Worm (Caenorhabditis elegans) whole organism, early embryonic: Measurements from ENCODE around the gene C30F2.2.

Experiments
- B0310.2 ChIP-seq: sonication (generic microtip); optimal IDR thresholded peaks from 2 replicates; lab custom pipeline; 2016; ENCODE audit warnings: mild to moderate bottlenecking, missing genetic modification characterization, missing compliant biosample characterization
- F13C5.2 ChIP-seq: sonication (generic microtip); optimal IDR thresholded peaks from 2 replicates; lab custom pipeline; 2017; ENCODE audit warnings: mild to moderate bottlenecking, missing genetic modification characterization, inconsistent platforms, missing compliant biosample characterization
- aly-1 ChIP-seq: sonication (generic microtip); optimal IDR thresholded peaks from 2 replicates; lab custom pipeline; 2016; ENCODE audit warnings: missing genetic modification characterization, missing compliant biosample characterization
- ama-1 ChIP-seq: fragments of 150-350 bp; optimal IDR thresholded peaks from 2 replicates; lab custom pipeline; 2014
- ceh-36 ChIP-seq: sonication (generic microtip); optimal IDR thresholded peaks from 2 replicates; lab custom pipeline; 2016; ENCODE audit warnings: missing genetic modification characterization, inconsistent platforms, missing compliant biosample characterization
- ets-7 ChIP-seq: sonication (generic microtip); optimal IDR thresholded peaks from 2 replicates; lab custom pipeline; 2016; ENCODE audit warnings: missing genotype, missing genetic modification characterization, missing compliant biosample characterization
- flt-1 ChIP-seq: fragments of 200-800 bp; sonication (Bioruptor generic); IDR thresholded peaks from 2 replicates; pipeline ENCODE4 v1.3.6; 2022; ENCODE audit warnings: missing genetic modification characterization, missing compliant biosample characterization
- hmbx-1 ChIP-seq: sonication (generic microtip); optimal IDR thresholded peaks from 2 replicates; lab custom pipeline; 2016; ENCODE audit warnings: mild to moderate bottlenecking, missing genetic modification characterization, missing compliant biosample characterization
- hmg-4 ChIP-seq: fragments of 200-800 bp; sonication (Bioruptor generic); optimal IDR thresholded peaks from 2 replicates; lab custom pipeline; 2018; ENCODE audit warnings: mild to moderate bottlenecking, missing genetic modification characterization, missing compliant biosample characterization
- hnd-1 ChIP-seq: sonication (generic microtip); optimal IDR thresholded peaks from 2 replicates; lab custom pipeline; 2016; ENCODE audit warnings: missing genetic modification characterization, missing compliant biosample characterization
- scrt-1 ChIP-seq: fragments of 200-800 bp; sonication (Bioruptor generic); IDR thresholded peaks from 2 replicates; pipeline ENCODE4 v1.3.6; 2022; ENCODE audit warnings: missing genetic modification characterization, missing compliant biosample characterization
- tbx-37 ChIP-seq: fragments of 200-800 bp; sonication (Bioruptor generic); conservative IDR thresholded peaks from 2 replicates; pipeline ENCODE4 v1.3.6; 2022; ENCODE audit warnings: missing genetic modification reagents, missing genetic modification characterization, missing compliant biosample characterization

DNA sequence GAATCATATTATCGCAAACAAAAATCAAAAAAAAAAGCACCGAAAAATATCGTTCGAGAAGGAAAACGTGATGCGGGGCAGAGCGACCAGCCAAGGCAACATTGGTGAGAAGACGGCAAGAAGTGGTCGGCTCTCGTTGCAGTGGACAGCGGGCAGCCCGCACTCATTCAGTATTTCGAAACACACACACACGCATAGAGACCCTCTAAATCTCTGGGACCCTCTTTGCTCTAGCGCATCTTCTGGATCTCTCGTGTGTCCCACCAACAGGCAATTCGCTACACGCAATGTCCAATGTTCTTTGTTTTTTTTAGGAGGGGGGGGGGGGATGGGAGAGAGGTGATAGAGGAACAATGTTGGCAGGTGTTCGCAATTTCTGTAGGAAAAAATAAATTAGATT is 48.8 kb upstream of the C30F2.2 start:
- TF ChIP-seq ama-1 (lab: Kevin White, UChicago) (no peak), hmg-4 (GFP tag; lab: Kevin White, UChicago) (peak; percentile 49), hmbx-1 (tag; lab: Kevin White, UChicago) (no peak), tbx-37 (GFP tag; lab: Robert Waterston, UW) (peak; percentile 26; the same call in 1 of the 2 replicates), F13C5.2 (tag; lab: Kevin White, UChicago) (peak; percentile 42), aly-1 (tag; lab: Kevin White, UChicago) (no peak), ets-7 (tag; lab: Kevin White, UChicago) (no peak), flt-1 (GFP tag; lab: Robert Waterston, UW) (no peak), B0310.2 (tag; lab: Kevin White, UChicago) (no peak), hnd-1 (tag; lab: Kevin White, UChicago) (no peak), ceh-36 (no peak), scrt-1 (GFP tag; lab: Robert Waterston, UW) (no peak)
